Worm (Caenorhabditis elegans) whole organism, mixed stage, embryonic: Measurements from ENCODE around the gene C23H3.2.

Source experiments
- M03D4.4 ChIP-seq: sonication (generic microtip); optimal IDR thresholded peaks from 2 replicates; lab custom pipeline; 2017; ENCODE audit warnings: mild to moderate bottlenecking, missing genetic modification characterization, missing compliant biosample characterization
- bed-3 ChIP-seq: fragments of 200-800 bp; sonication (Bioruptor generic); optimal IDR thresholded peaks from 3 replicates; lab custom pipeline; 2018; ENCODE audit warnings: mild to moderate bottlenecking, missing genetic modification characterization, moderate library complexity, missing compliant biosample characterization
- blmp-1 ChIP-seq: fragments of 150-350 bp; optimal IDR thresholded peaks from 2 replicates; lab custom pipeline; 2014; ENCODE audit warnings: missing biosample characterization, missing genetic modification characterization
- ceh-39 ChIP-seq: fragments of 150-350 bp; optimal IDR thresholded peaks from 2 replicates; lab custom pipeline; 2014; ENCODE audit warnings: missing biosample characterization, missing genetic modification characterization
- ceh-43 ChIP-seq: fragments of 200-800 bp; sonication (Bioruptor generic); optimal IDR thresholded peaks from 2 replicates; lab custom pipeline; 2018; ENCODE audit warnings: mild to moderate bottlenecking, missing genetic modification characterization, moderate library complexity, missing compliant biosample characterization
- ceh-83 ChIP-seq: fragments of 200-800 bp; sonication (Bioruptor generic); optimal IDR thresholded peaks from 2 replicates; lab custom pipeline; 2018; ENCODE audit warnings: mild to moderate bottlenecking, missing genetic modification characterization, missing compliant biosample characterization
- ces-1 ChIP-seq: fragments of 150-350 bp; optimal IDR thresholded peaks from 2 replicates; lab custom pipeline; 2014; ENCODE audit warnings: missing biosample characterization, missing genetic modification reagents, missing genetic modification characterization
- cnd-1 ChIP-seq: fragments of 200-800 bp; sonication (Bioruptor generic); optimal IDR thresholded peaks from 2 replicates; lab custom pipeline; 2018; ENCODE audit warnings: mild to moderate bottlenecking, missing genetic modification characterization, missing compliant biosample characterization
- drap-1 ChIP-seq: fragments of 200-800 bp; sonication (Bioruptor generic); optimal IDR thresholded peaks from 3 replicates; lab custom pipeline; 2018; ENCODE audit warnings: mild to moderate bottlenecking, missing genetic modification characterization, missing compliant biosample characterization
- elt-1 ChIP-seq: sonication (generic microtip); optimal IDR thresholded peaks from 2 replicates; lab custom pipeline; 2017; ENCODE audit warnings: missing genetic modification characterization, mild to moderate bottlenecking, missing compliant biosample characterization, antibody characterized with exemption, moderate library complexity, borderline replicate concordance; ENCODE audit not compliant: insufficient read depth
- elt-3 ChIP-seq: fragments of 150-350 bp; optimal IDR thresholded peaks from 2 replicates; lab custom pipeline; 2014; ENCODE audit warnings: missing biosample characterization, missing genetic modification characterization
- flh-1 ChIP-seq: fragments of 200-800 bp; sonication (Bioruptor generic); optimal IDR thresholded peaks from 2 replicates; lab custom pipeline; 2018; ENCODE audit warnings: mild to moderate bottlenecking, missing genetic modification characterization, moderate library complexity, missing compliant biosample characterization
- ham-2 ChIP-seq: fragments of 200-800 bp; sonication (Bioruptor generic); optimal IDR thresholded peaks from 2 replicates; lab custom pipeline; 2018; ENCODE audit warnings: mild to moderate bottlenecking, missing genetic modification characterization, missing compliant biosample characterization
- hlh-1 ChIP-seq: fragments of 150-350 bp; optimal IDR thresholded peaks from 2 replicates; lab custom pipeline; 2014; ENCODE audit warnings: missing biosample characterization, missing genetic modification reagents, missing genetic modification characterization
- lin-13 ChIP-seq: fragments of 150-350 bp; optimal IDR thresholded peaks from 2 replicates; lab custom pipeline; 2014; ENCODE audit warnings: missing biosample characterization, missing genetic modification characterization
- lin-32 ChIP-seq: fragments of 200-800 bp; sonication (Bioruptor generic); optimal IDR thresholded peaks from 2 replicates; lab custom pipeline; 2018; ENCODE audit warnings: mild to moderate bottlenecking, missing genetic modification characterization, missing compliant biosample characterization
- lsy-2 ChIP-seq: fragments of 150-350 bp; optimal IDR thresholded peaks from 2 replicates; lab custom pipeline; 2014; ENCODE audit warnings: missing biosample characterization, missing genetic modification characterization
- mab-5 ChIP-seq: fragments of 150-350 bp; optimal IDR thresholded peaks from 2 replicates; lab custom pipeline; 2014; ENCODE audit warnings: missing biosample characterization, missing genetic modification characterization
- mep-1 ChIP-seq: fragments of 150-350 bp; optimal IDR thresholded peaks from 2 replicates; lab custom pipeline; 2017; ENCODE audit warnings: missing biosample characterization, missing genetic modification reagents, missing genetic modification characterization, inconsistent platforms
- mls-2 ChIP-seq: sonication (generic microtip); optimal IDR thresholded peaks from 2 replicates; lab custom pipeline; 2016; ENCODE audit warnings: mild to moderate bottlenecking, missing genetic modification characterization, moderate library complexity, missing compliant biosample characterization
- nhr-12 ChIP-seq: fragments of 150-350 bp; optimal IDR thresholded peaks from 2 replicates; lab custom pipeline; 2014; ENCODE audit warnings: missing biosample characterization, missing genetic modification characterization
- nhr-2 ChIP-seq: fragments of 150-350 bp; optimal IDR thresholded peaks from 2 replicates; lab custom pipeline; 2014; ENCODE audit warnings: missing biosample characterization, missing genetic modification characterization
- nhr-237 ChIP-seq: fragments of 150-350 bp; optimal IDR thresholded peaks from 2 replicates; lab custom pipeline; 2014; ENCODE audit warnings: missing biosample characterization, missing genetic modification characterization
- nhr-28 ChIP-seq: fragments of 150-350 bp; optimal IDR thresholded peaks from 2 replicates; lab custom pipeline; 2014; ENCODE audit warnings: missing biosample characterization, missing genetic modification characterization
- nhr-76 ChIP-seq: sonication (generic microtip); optimal IDR thresholded peaks from 2 replicates; lab custom pipeline; 2017; ENCODE audit warnings: missing biosample characterization, missing genetic modification characterization
- pha-4 ChIP-seq: fragments of 150-350 bp; optimal IDR thresholded peaks from 2 replicates; lab custom pipeline; 2018; ENCODE audit warnings: missing biosample characterization, missing genetic modification reagents, missing genetic modification characterization
- sem-2 ChIP-seq: fragments of 200-800 bp; sonication (Bioruptor generic); optimal IDR thresholded peaks from 2 replicates; lab custom pipeline; 2018; ENCODE audit warnings: mild to moderate bottlenecking, missing genetic modification characterization, missing compliant biosample characterization
- snpc-4 ChIP-seq: fragments of 150-350 bp; optimal IDR thresholded peaks from 2 replicates; lab custom pipeline; 2014; ENCODE audit warnings: missing biosample characterization, missing genetic modification characterization
- sptf-1 ChIP-seq: sonication (generic microtip); optimal IDR thresholded peaks from 2 replicates; lab custom pipeline; 2017; ENCODE audit warnings: mild to moderate bottlenecking, missing genetic modification characterization, moderate library complexity, missing compliant biosample characterization
- tbx-8 ChIP-seq: fragments of 200-800 bp; sonication (Bioruptor generic); optimal IDR thresholded peaks from 2 replicates; lab custom pipeline; 2018; ENCODE audit warnings: mild to moderate bottlenecking, missing genetic modification characterization, moderate library complexity, missing compliant biosample characterization
- unc-120 ChIP-seq: sonication (generic microtip); optimal IDR thresholded peaks from 2 replicates; lab custom pipeline; 2017; ENCODE audit warnings: missing genetic modification characterization, missing compliant biosample characterization; ENCODE audit not compliant: poor library complexity, severe bottlenecking
- unc-39 ChIP-seq: fragments of 150-350 bp; optimal IDR thresholded peaks from 2 replicates; lab custom pipeline; 2014; ENCODE audit warnings: missing biosample characterization, missing genetic modification characterization
- unc-62 ChIP-seq: fragments of 150-350 bp; optimal IDR thresholded peaks from 2 replicates; lab custom pipeline; 2014; ENCODE audit warnings: missing biosample characterization, missing genetic modification reagents, missing genetic modification characterization
- zip-8 ChIP-seq: fragments of 150-350 bp; optimal IDR thresholded peaks from 2 replicates; lab custom pipeline; 2014; ENCODE audit warnings: missing biosample characterization, missing genetic modification characterization
- ztf-11 ChIP-seq: fragments of 150-350 bp; optimal IDR thresholded peaks from 2 replicates; lab custom pipeline; 2014; ENCODE audit warnings: missing biosample characterization, missing genetic modification characterization

The C23H3.2 gene

ce11 chrII:61013-61412, at the start of gene C23H3.2:
Gene C23H3.2 (plus strand): TSS chrII:61313.
- TF ChIP-seq mab-5 (tag; lab: Kevin White, UChicago) (no peak), nhr-76 (tag; lab: Kevin White, UChicago) (no peak), unc-39 (tag; lab: Kevin White, UChicago) (no peak), snpc-4 (no peak), ceh-83 (GFP tag; lab: Kevin White, UChicago) (no peak), zip-8 (tag; lab: Kevin White, UChicago) (no peak), lsy-2 (tag; lab: Kevin White, UChicago) (no peak)
- TF ChIP-seq, all 35 proteins: peak for 0

ce11 chrII:11783-12182, 49.3 kb upstream of the C23H3.2 start, which contains the start of gene best-4:
Gene best-4 (minus strand): TSS chrII:11883.
- no peak for TF ChIP-seq drap-1
- TF ChIP-seq nhr-12 (tag; lab: Kevin White, UChicago) = no peak
- TF ChIP-seq blmp-1 (tag; lab: Kevin White, UChicago) = no peak
- no peak for TF ChIP-seq ztf-11 (tag; lab: Kevin White, UChicago)
- no peak for TF ChIP-seq ham-2 (GFP tag; lab: Kevin White, UChicago)

DNA sequence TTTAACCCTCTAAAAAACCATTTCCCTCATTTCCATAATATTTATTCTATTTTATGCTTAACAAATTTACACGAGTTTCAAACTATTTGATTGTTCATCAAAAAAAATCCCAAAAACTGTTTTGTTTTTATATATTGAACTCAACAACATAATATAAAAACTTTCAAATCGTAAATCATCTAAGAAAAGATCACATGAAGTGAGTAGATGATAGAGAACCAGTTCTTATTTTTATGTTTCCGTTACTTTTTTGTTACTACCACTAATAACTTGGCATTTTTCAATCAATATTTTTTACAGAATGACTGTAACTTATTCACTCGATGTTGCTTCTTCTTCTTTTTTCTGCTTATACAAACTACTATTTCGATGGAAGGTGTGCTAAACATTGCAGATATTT, 48.4 kb upstream of the C23H3.2 start, which contains the start of gene best-3:
Gene best-3, plus strand, starts transcription at position 301 of the 400 bp plus-strand sequence.
- TF ChIP-seq unc-120 (tag; lab: Kevin White, UChicago) (no peak), mep-1 (tag; lab: Kevin White, UChicago) (no peak), unc-62 (GFP tag; lab: Kevin White, UChicago) (no peak), snpc-4 (no peak), mls-2 (no peak), hlh-1 (no peak), nhr-12 (tag; lab: Kevin White, UChicago) (no peak), nhr-76 (tag; lab: Kevin White, UChicago) (no peak), tbx-8 (GFP tag; lab: Kevin White, UChicago) (no peak), blmp-1 (tag; lab: Kevin White, UChicago) (no peak), cnd-1 (tag; lab: Kevin White, UChicago) (no peak), drap-1 (no peak), ceh-83 (GFP tag; lab: Kevin White, UChicago) (no peak), M03D4.4 (tag; lab: Kevin White, UChicago) (no peak), ceh-43 (GFP tag; lab: Kevin White, UChicago) (no peak)

- TF ChIP-seq hlh-1 (no peak), cnd-1 (tag; lab: Kevin White, UChicago) (no peak), pha-4 (tag; lab: Kevin White, UChicago) (peak; percentile 45), ztf-11 (tag; lab: Kevin White, UChicago) (peak; percentile 52), elt-3 (tag; lab: Kevin White, UChicago) (no peak), ces-1 (GFP tag; lab: Kevin White, UChicago) (no peak), nhr-28 (tag; lab: Kevin White, UChicago) (no peak), ceh-39 (no peak), unc-120 (tag; lab: Kevin White, UChicago) (peak; percentile 69), blmp-1 (tag; lab: Kevin White, UChicago) (no peak), sem-2 (GFP tag; lab: Kevin White, UChicago) (no peak), M03D4.4 (tag; lab: Kevin White, UChicago) (peak; percentile 59), mls-2 (peak; percentile 44), zip-8 (tag; lab: Kevin White, UChicago) (no peak), elt-1 (tag; lab: Kevin White, UChicago) (no peak), nhr-12 (tag; lab: Kevin White, UChicago) (no peak), nhr-76 (tag; lab: Kevin White, UChicago) (no peak), lin-32 (GFP tag; lab: Kevin White, UChicago) (no peak), unc-62 (GFP tag; lab: Kevin White, UChicago) (no peak), nhr-2 (tag; lab: Kevin White, UChicago) (no peak), ceh-43 (GFP tag; lab: Kevin White, UChicago) (no peak), mab-5 (tag; lab: Kevin White, UChicago) (no peak), tbx-8 (GFP tag; lab: Kevin White, UChicago) (no peak), unc-39 (tag; lab: Kevin White, UChicago) (no peak), drap-1 (peak; percentile 63), ham-2 (GFP tag; lab: Kevin White, UChicago) (no peak), nhr-237 (tag; lab: Kevin White, UChicago) (peak; percentile 10), sptf-1 (peak; percentile 66), snpc-4 (no peak), mep-1 (tag; lab: Kevin White, UChicago) (peak; percentile 60), lin-13 (tag; lab: Kevin White, UChicago) (no peak), lsy-2 (tag; lab: Kevin White, UChicago) (no peak), flh-1 (GFP tag; lab: Kevin White, UChicago) (no peak), bed-3 (GFP tag; lab: Kevin White, UChicago) (no peak)
- TF ChIP-seq, all 35 proteins: peak for 9
Measured at ce11 chrII:18787-19186, 42.3 kb upstream of the C23H3.2 start.
